Fruit fly (Drosophila melanogaster) whole organism, embryonic: ENCODE data around the gene CG2747.

ENCODE experiments used
- Adf1 ChIP-seq: fragments of 200-800 bp; sonication (Bioruptor generic); IDR thresholded peaks from 2 replicates; pipeline ENCODE4 v1.3.6; 2022; ENCODE audit warnings: missing biosample characterization, missing genetic modification characterization
- Aef1 ChIP-seq: fragments of 200-800 bp; sonication (Bioruptor generic); IDR thresholded peaks from 3 replicates; pipeline ENCODE4 v1.3.6; 2022; ENCODE audit warnings: missing biosample characterization, missing genetic modification characterization
- Atf-2 ChIP-seq: fragments of 200-800 bp; sonication (Bioruptor generic); optimal IDR thresholded peaks from 2 replicates; lab custom pipeline; 2016; ENCODE audit warnings: missing biosample characterization, missing genetic modification characterization
- Atf6 ChIP-seq: fragments of 200-800 bp; sonication (Bioruptor generic); IDR thresholded peaks from 2 replicates; pipeline ENCODE4 v1.3.6; 2022; ENCODE audit warnings: missing biosample characterization, missing genetic modification characterization
- CG10431 ChIP-seq: fragments of 200-800 bp; sonication (Bioruptor generic); optimal IDR thresholded peaks from 3 replicates; lab custom pipeline; 2018; ENCODE audit warnings: missing biosample characterization, mild to moderate bottlenecking, missing genetic modification characterization
- CG11093 ChIP-seq: fragments of 200-800 bp; sonication (Bioruptor generic); IDR thresholded peaks from 3 replicates; pipeline ENCODE4 v1.3.6; 2022; ENCODE audit warnings: missing biosample characterization, missing genetic modification characterization
- CG12299 ChIP-seq: fragments of 200-800 bp; sonication (Bioruptor generic); optimal IDR thresholded peaks from 2 replicates; lab custom pipeline; 2018; ENCODE audit warnings: missing biosample characterization, mild to moderate bottlenecking, missing genetic modification characterization
- CG12744 ChIP-seq: fragments of 200-800 bp; sonication (Bioruptor generic); optimal IDR thresholded peaks from 2 replicates; lab custom pipeline; 2016; ENCODE audit warnings: missing biosample characterization, missing genetic modification characterization
- CG14014 ChIP-seq: fragments of 200-800 bp; sonication (Bioruptor generic); IDR thresholded peaks from 2 replicates; pipeline ENCODE4 v1.3.6; 2022; ENCODE audit warnings: missing biosample characterization, missing genetic modification characterization
- CG14441 ChIP-seq: fragments of 200-800 bp; sonication (Bioruptor generic); IDR thresholded peaks from 2 replicates; pipeline ENCODE4 v1.3.6; 2022; ENCODE audit warnings: missing biosample characterization, missing genetic modification characterization
- CG15073 ChIP-seq: fragments of 200-800 bp; sonication (Bioruptor generic); optimal IDR thresholded peaks from 2 replicates; lab custom pipeline; 2016; ENCODE audit warnings: missing biosample characterization, missing genetic modification characterization
- CG1603 ChIP-seq: fragments of 200-800 bp; sonication (Bioruptor generic); optimal IDR thresholded peaks from 2 replicates; lab custom pipeline; 2019; ENCODE audit warnings: missing biosample characterization, mild to moderate bottlenecking, missing genetic modification characterization, moderate library complexity
- CG16779 ChIP-seq: fragments of 200-800 bp; sonication (Bioruptor generic); IDR thresholded peaks from 2 replicates; pipeline ENCODE4 v1.3.6; 2022; ENCODE audit warnings: missing biosample characterization, missing genetic modification characterization
- CG32772 ChIP-seq: fragments of 200-800 bp; sonication (Bioruptor generic); IDR thresholded peaks from 2 replicates; pipeline ENCODE4 v1.3.6; 2022; ENCODE audit warnings: missing biosample characterization, missing genetic modification characterization
- CG33213 ChIP-seq: fragments of 200-800 bp; sonication (Bioruptor generic); optimal IDR thresholded peaks from 3 replicates; lab custom pipeline; 2016; ENCODE audit warnings: missing biosample characterization, missing genetic modification characterization
- CG33557 ChIP-seq: fragments of 200-800 bp; sonication (Bioruptor generic); optimal IDR thresholded peaks from 2 replicates; lab custom pipeline; 2019; ENCODE audit warnings: missing biosample characterization, mild to moderate bottlenecking, missing genetic modification characterization, moderate library complexity
- CG3407 ChIP-seq: fragments of 200-800 bp; sonication (Bioruptor generic); optimal IDR thresholded peaks from 2 replicates; lab custom pipeline; 2018; ENCODE audit warnings: missing biosample characterization, mild to moderate bottlenecking, missing genetic modification characterization
- CG34376 ChIP-seq: fragments of 200-800 bp; sonication (Bioruptor generic); optimal IDR thresholded peaks from 2 replicates; lab custom pipeline; 2018; ENCODE audit warnings: missing biosample characterization, mild to moderate bottlenecking, missing genetic modification characterization
- CG3726 ChIP-seq: fragments of 200-800 bp; sonication (Bioruptor generic); IDR thresholded peaks from 3 replicates; pipeline ENCODE4, ENCODE4 v1.3.6; 2022; ENCODE audit warnings: missing biosample characterization, missing genetic modification characterization
- CG3847 ChIP-seq: fragments of 200-800 bp; sonication (Bioruptor generic); IDR thresholded peaks from 2 replicates; pipeline ENCODE4 v1.3.6; 2022; ENCODE audit warnings: missing biosample characterization, missing genetic modification characterization
- CG4404 ChIP-seq: fragments of 200-800 bp; sonication (Bioruptor generic); IDR thresholded peaks from 2 replicates; pipeline ENCODE4 v1.3.6; 2022; ENCODE audit warnings: missing biosample characterization, missing genetic modification characterization
- CG4424 ChIP-seq: fragments of 200-800 bp; sonication (Bioruptor generic); optimal IDR thresholded peaks from 3 replicates; lab custom pipeline; 2016; ENCODE audit warnings: missing biosample characterization, missing genetic modification characterization
- CG4730 ChIP-seq: fragments of 200-800 bp; sonication (Bioruptor generic); IDR thresholded peaks from 2 replicates; pipeline ENCODE4 v1.3.6; 2022; ENCODE audit warnings: missing biosample characterization, missing genetic modification characterization
- CG4854 ChIP-seq: fragments of 200-800 bp; sonication (Bioruptor generic); optimal IDR thresholded peaks from 2 replicates; lab custom pipeline; 2016; ENCODE audit warnings: missing biosample characterization, missing genetic modification characterization, inconsistent platforms
- CG6654 ChIP-seq: fragments of 200-800 bp; sonication (Bioruptor generic); optimal IDR thresholded peaks from 2 replicates; lab custom pipeline; 2017; ENCODE audit warnings: missing biosample characterization, mild to moderate bottlenecking, missing genetic modification characterization
- CG6689 ChIP-seq: fragments of 200-800 bp; sonication (Bioruptor generic); IDR thresholded peaks from 2 replicates; pipeline ENCODE4 v1.3.6; 2022; ENCODE audit warnings: missing biosample characterization, missing genetic modification characterization
- CG8478 ChIP-seq: fragments of >200 bp; optimal IDR thresholded peaks from 2 replicates; lab custom pipeline; 2018
- Dfd ChIP-seq, 2 experiments: fragments of >200 bp; optimal IDR thresholded peaks; 2 replicates each; lab custom pipeline; 2017; ENCODE audit warnings: missing biosample characterization in 2 of 2, missing genetic modification characterization in 2 of 2
- ERR ChIP-seq: fragments of 200-800 bp; sonication (Bioruptor generic); optimal IDR thresholded peaks from 2 replicates; lab custom pipeline; 2016; ENCODE audit warnings: missing biosample characterization, missing genetic modification characterization
- Hr3 ChIP-seq: fragments of 200-800 bp; sonication (Bioruptor generic); optimal IDR thresholded peaks from 3 replicates; lab custom pipeline; 2016; ENCODE audit warnings: missing biosample characterization, missing genetic modification characterization
- Mad ChIP-seq: fragments of 200-800 bp; sonication (Bioruptor generic); optimal IDR thresholded peaks from 2 replicates; lab custom pipeline; 2016; ENCODE audit warnings: missing biosample characterization, missing genetic modification characterization
- Ravus ChIP-seq: fragments of 200-800 bp; sonication (Bioruptor generic); IDR thresholded peaks from 2 replicates; pipeline ENCODE4 v1.3.6; 2022; ENCODE audit warnings: missing biosample characterization, missing genetic modification characterization
- Rx ChIP-seq: fragments of 200-800 bp; sonication (Bioruptor generic); IDR thresholded peaks from 2 replicates; pipeline ENCODE4 v1.3.6; 2022; ENCODE audit warnings: missing biosample characterization, missing genetic modification characterization
- TFAM ChIP-seq: fragments of 200-800 bp; sonication (Bioruptor generic); optimal IDR thresholded peaks from 2 replicates; lab custom pipeline; 2017; ENCODE audit warnings: missing biosample characterization, missing genetic modification characterization, inconsistent platforms
- Trl ChIP-seq, 3 experiments: fragments of >200 bp in 2 of 3; fragments of 200-800 bp in 1 of 3; sonication (Bioruptor generic) in 1 of 3; optimal IDR thresholded peaks; 2 replicates in 1 of 3; 3 replicates in 2 of 3; lab custom pipeline; 2016 to 2017; ENCODE audit warnings: missing biosample characterization in 1 of 3, missing genetic modification characterization in 1 of 3
- ab ChIP-seq: fragments of 200-800 bp; sonication (Bioruptor generic); optimal IDR thresholded peaks from 2 replicates; lab custom pipeline; 2016; ENCODE audit warnings: missing biosample characterization, missing genetic modification characterization
- ac ChIP-seq: fragments of 200-800 bp; sonication (Bioruptor generic); optimal IDR thresholded peaks from 3 replicates; lab custom pipeline; 2017; ENCODE audit warnings: missing biosample characterization, mild to moderate bottlenecking, missing genetic modification characterization
- amos ChIP-seq: fragments of 200-800 bp; sonication (Bioruptor generic); IDR thresholded peaks from 2 replicates; pipeline ENCODE4 v1.3.6; 2022; ENCODE audit warnings: missing biosample characterization, missing genetic modification characterization; ENCODE audit not compliant: partially characterized antibody
- ap ChIP-seq: fragments of 200-800 bp; sonication (Bioruptor generic); IDR thresholded peaks from 2 replicates; pipeline ENCODE4 v1.3.6; 2022; ENCODE audit warnings: missing biosample characterization, missing genetic modification characterization
- ase ChIP-seq: fragments of 200-800 bp; sonication (Bioruptor generic); IDR thresholded peaks from 3 replicates; pipeline ENCODE4 v1.3.6; 2022; ENCODE audit warnings: missing biosample characterization, missing genetic modification characterization
- chn ChIP-seq: fragments of 200-800 bp; sonication (Bioruptor generic); optimal IDR thresholded peaks from 2 replicates; lab custom pipeline; 2016; ENCODE audit warnings: missing biosample characterization, missing genetic modification characterization
- cwo ChIP-seq: fragments of 200-800 bp; sonication (Bioruptor generic); optimal IDR thresholded peaks from 3 replicates; lab custom pipeline; 2017; ENCODE audit warnings: missing biosample characterization, missing genetic modification characterization, mild to moderate bottlenecking, moderate library complexity, missing genetic modification reagents
- dimm ChIP-seq: fragments of 200-800 bp; sonication (Bioruptor generic); IDR thresholded peaks from 2 replicates; pipeline ENCODE4 v1.3.6; 2022; ENCODE audit warnings: missing biosample characterization, missing genetic modification characterization
- dmrt11E ChIP-seq: fragments of 200-800 bp; sonication (Bioruptor generic); optimal IDR thresholded peaks from 3 replicates; lab custom pipeline; 2018; ENCODE audit warnings: missing biosample characterization, mild to moderate bottlenecking, missing genetic modification characterization, moderate library complexity
- mld ChIP-seq: fragments of 200-800 bp; sonication (Bioruptor generic); IDR thresholded peaks from 3 replicates; pipeline ENCODE4 v1.3.6; 2022; ENCODE audit warnings: missing biosample characterization, missing genetic modification characterization; ENCODE audit not compliant: partially characterized antibody
- odd ChIP-seq: fragments of 200-800 bp; sonication (Bioruptor generic); optimal IDR thresholded peaks from 2 replicates; lab custom pipeline; 2017; ENCODE audit warnings: missing biosample characterization, mild to moderate bottlenecking, missing genetic modification characterization
- org-1 ChIP-seq: fragments of 200-800 bp; sonication (Bioruptor generic); optimal IDR thresholded peaks from 2 replicates; lab custom pipeline; 2017; ENCODE audit warnings: missing biosample characterization, missing genetic modification characterization
- peb ChIP-seq: fragments of 200-800 bp; sonication (Bioruptor generic); IDR thresholded peaks from 2 replicates; pipeline ENCODE4 v1.3.6; 2022; ENCODE audit warnings: missing biosample characterization, missing genetic modification characterization
- ranshi ChIP-seq: fragments of 200-800 bp; sonication (Bioruptor generic); IDR thresholded peaks from 2 replicates; pipeline ENCODE4 v1.3.6; 2022; ENCODE audit warnings: missing biosample characterization, missing genetic modification characterization
- tgo ChIP-seq: fragments of 200-800 bp; sonication (Bioruptor generic); IDR thresholded peaks from 3 replicates; pipeline ENCODE4 v1.3.6; 2022; ENCODE audit warnings: missing biosample characterization, missing genetic modification characterization
- vnd ChIP-seq: fragments of 200-800 bp; sonication (Bioruptor generic); IDR thresholded peaks from 3 replicates; pipeline ENCODE4 v1.3.6; 2022; ENCODE audit warnings: missing biosample characterization, missing genetic modification characterization; ENCODE audit not compliant: partially characterized antibody
- wdn ChIP-seq: fragments of 200-800 bp; sonication (Bioruptor generic); IDR thresholded peaks from 2 replicates; pipeline ENCODE4 v1.3.6; 2022; ENCODE audit warnings: missing biosample characterization, missing genetic modification characterization

Gene CG2747

dm6 chr3R:8030151-8030899, at the start of gene CG2747, which contains the start of gene CG10903 (continued):
- peak; percentile 47 for TF ChIP-seq CG1603 (tag; lab: Kevin White, UChicago)
- no peak for TF ChIP-seq CG4404 (GFP tag; lab: Robert Waterston, UW)
- no peak for TF ChIP-seq Trl (optimal IDR thresholded peaks at IDR 0.05; lab: Kevin White, UChicago)
- no peak for TF ChIP-seq Trl (GFP tag; optimal IDR thresholded peaks at IDR 0.05; lab: Kevin White, UChicago)
- no peak for TF ChIP-seq odd (GFP tag; lab: Kevin White, UChicago)
- no peak for TF ChIP-seq CG4424 (GFP tag; lab: Kevin White, UChicago)
- TF ChIP-seq Rx (GFP tag; lab: Robert Waterston, UW), result no peak
- no peak; the same call in 2 of the 3 replicates for TF ChIP-seq mld
- TF ChIP-seq CG3407 (GFP tag; lab: Kevin White, UChicago), result no peak
- TF ChIP-seq CG33213, result no peak
- no peak for TF ChIP-seq CG12299 (tag; lab: Kevin White, UChicago)
- TF ChIP-seq ap (GFP tag; lab: Robert Waterston, UW), result no peak
- no peak for TF ChIP-seq dimm (GFP tag; lab: Robert Waterston, UW)
- TF ChIP-seq CG33557 (GFP tag; lab: Kevin White, UChicago), result no peak
- TF ChIP-seq ranshi (GFP tag; lab: Robert Waterston, UW), result no peak
- TF ChIP-seq CG6689 (GFP tag; lab: Robert Waterston, UW), result no peak
- TF ChIP-seq CG6654 (GFP tag; lab: Kevin White, UChicago), result peak; percentile 97
- no peak for TF ChIP-seq CG12744 (GFP tag; lab: Kevin White, UChicago)
- peak; percentile 75 for TF ChIP-seq amos (GFP tag; lab: Robert Waterston, UW)
- no peak for TF ChIP-seq ase (GFP tag; lab: Robert Waterston, UW)
- no peak for TF ChIP-seq CG4730
- TF ChIP-seq wdn (GFP tag; lab: Robert Waterston, UW), result no peak
- TF ChIP-seq ac, result no peak
- no peak for TF ChIP-seq CG15073 (GFP tag; lab: Kevin White, UChicago)
- no peak for TF ChIP-seq Aef1 (GFP tag; lab: Robert Waterston, UW)
- no peak for TF ChIP-seq TFAM (GFP tag; lab: Kevin White, UChicago)
- no peak for TF ChIP-seq Mad (GFP tag; lab: Kevin White, UChicago)
- TF ChIP-seq chn (GFP tag; lab: Kevin White, UChicago), result no peak
- TF ChIP-seq Dfd (GFP tag; optimal IDR thresholded peaks at IDR 0.05; lab: Kevin White, UChicago), result no peak
- TF ChIP-seq tgo, result no peak
- TF ChIP-seq CG14441, result no peak
- TF ChIP-seq ab, result no peak
- no peak for TF ChIP-seq CG14014 (GFP tag; lab: Robert Waterston, UW)
- TF ChIP-seq CG34376 (GFP tag; lab: Kevin White, UChicago), result peak; percentile 49
- TF ChIP-seq ERR (GFP tag; lab: Kevin White, UChicago), result no peak
- TF ChIP-seq CG3847 (GFP tag; lab: Robert Waterston, UW), result no peak
- TF ChIP-seq CG10431 (GFP tag; lab: Kevin White, UChicago), result no peak
- no peak for TF ChIP-seq Ravus
- no peak for TF ChIP-seq CG8478 (lab: Kevin White, UChicago)
- TF ChIP-seq CG11093 (GFP tag; lab: Robert Waterston, UW), result no peak
- TF ChIP-seq CG4854 (GFP tag; lab: Kevin White, UChicago), result no peak
- no peak for TF ChIP-seq Adf1 (GFP tag; lab: Robert Waterston, UW)
- no peak for TF ChIP-seq Hr3 (GFP tag; lab: Kevin White, UChicago)
- TF ChIP-seq Atf6 (GFP tag; lab: Robert Waterston, UW), result no peak
- no peak for TF ChIP-seq org-1 (GFP tag; lab: Kevin White, UChicago)
- peak; percentile 33; the same call in 1 of the 3 replicates for TF ChIP-seq vnd (GFP tag; lab: Robert Waterston, UW)
- TF ChIP-seq peb (GFP tag; lab: Robert Waterston, UW), result no peak
- TF ChIP-seq CG32772 (GFP tag; lab: Robert Waterston, UW), result no peak
- no peak for TF ChIP-seq CG16779 (GFP tag; lab: Robert Waterston, UW)
- TF ChIP-seq Atf-2, result no peak
- TF ChIP-seq dmrt11E (tag; lab: Kevin White, UChicago), result no peak
- TF ChIP-seq CG3726 (GFP tag; lab: Robert Waterston, UW), result no peak
- TF ChIP-seq cwo (GFP tag; lab: Kevin White, UChicago), result no peak
